Worm (Caenorhabditis elegans) whole organism, early embryonic: ENCODE measurements around the gene clh-1.
A peak's percentile ranks its signal among the peaks of the same experiment; 100 is the strongest.
"Not testable (repeated sequence)": the region's sequence is repeated elsewhere in the genome, so short reads cannot be mapped to it uniquely, and the experiment has no call there.

Experiments used
- ama-1 ChIP-seq: fragments of 150-350 bp; optimal IDR thresholded peaks from 2 replicates; lab custom pipeline; 2014
- ceh-13 ChIP-seq: fragments of 200-800 bp; sonication (Bioruptor generic); optimal IDR thresholded peaks from 2 replicates; lab custom pipeline; 2018; ENCODE audit warnings: mild to moderate bottlenecking, missing genetic modification characterization, missing compliant biosample characterization
- flt-1 ChIP-seq: fragments of 200-800 bp; sonication (Bioruptor generic); IDR thresholded peaks from 2 replicates; pipeline ENCODE4 v1.3.6; 2022; ENCODE audit warnings: missing genetic modification characterization, missing compliant biosample characterization
- pes-1 ChIP-seq: fragments of 200-800 bp; sonication (Bioruptor generic); IDR thresholded peaks from 2 replicates; pipeline ENCODE4 v1.3.6; 2022; ENCODE audit warnings: missing genetic modification reagents, missing genetic modification characterization, missing compliant biosample characterization
- tbx-11 ChIP-seq: fragments of 200-800 bp; sonication (Bioruptor generic); IDR thresholded peaks from 2 replicates; pipeline ENCODE4 v1.3.6; 2022; ENCODE audit warnings: missing genetic modification characterization, missing compliant biosample characterization

- not testable (repeated sequence) for TF ChIP-seq ceh-13 (GFP tag; lab: Kevin White, UChicago); ama-1 (lab: Kevin White, UChicago); flt-1 (GFP tag; lab: Robert Waterston, UW); pes-1 (GFP tag; lab: Robert Waterston, UW)
- TF ChIP-seq tbx-11 (GFP tag; lab: Robert Waterston, UW), result 0 out of 2 replicates have a peak, but pooled peaks have one; percentile 51
These were observed 31.6 kb downstream of the clh-1 start for ce11 chrII:11824673-11825072.
